Worm (Caenorhabditis elegans) whole organism, mixed stage, embryonic: ENCODE data around the gene C56A3.6.

Experiments
- M03D4.4 ChIP-seq: sonication (generic microtip); optimal IDR thresholded peaks from 2 replicates; lab custom pipeline; 2017; ENCODE audit warnings: mild to moderate bottlenecking, missing genetic modification characterization, missing compliant biosample characterization
- bed-3 ChIP-seq: fragments of 200-800 bp; sonication (Bioruptor generic); optimal IDR thresholded peaks from 3 replicates; lab custom pipeline; 2018; ENCODE audit warnings: mild to moderate bottlenecking, missing genetic modification characterization, moderate library complexity, missing compliant biosample characterization
- blmp-1 ChIP-seq: fragments of 150-350 bp; optimal IDR thresholded peaks from 2 replicates; lab custom pipeline; 2014; ENCODE audit warnings: missing biosample characterization, missing genetic modification characterization
- ceh-39 ChIP-seq: fragments of 150-350 bp; optimal IDR thresholded peaks from 2 replicates; lab custom pipeline; 2014; ENCODE audit warnings: missing biosample characterization, missing genetic modification characterization
- ceh-43 ChIP-seq: fragments of 200-800 bp; sonication (Bioruptor generic); optimal IDR thresholded peaks from 2 replicates; lab custom pipeline; 2018; ENCODE audit warnings: mild to moderate bottlenecking, missing genetic modification characterization, moderate library complexity, missing compliant biosample characterization
- flh-1 ChIP-seq: fragments of 200-800 bp; sonication (Bioruptor generic); optimal IDR thresholded peaks from 2 replicates; lab custom pipeline; 2018; ENCODE audit warnings: mild to moderate bottlenecking, missing genetic modification characterization, moderate library complexity, missing compliant biosample characterization
- lin-32 ChIP-seq: fragments of 200-800 bp; sonication (Bioruptor generic); optimal IDR thresholded peaks from 2 replicates; lab custom pipeline; 2018; ENCODE audit warnings: mild to moderate bottlenecking, missing genetic modification characterization, missing compliant biosample characterization
- nhr-12 ChIP-seq: fragments of 150-350 bp; optimal IDR thresholded peaks from 2 replicates; lab custom pipeline; 2014; ENCODE audit warnings: missing biosample characterization, missing genetic modification characterization
- nhr-237 ChIP-seq: fragments of 150-350 bp; optimal IDR thresholded peaks from 2 replicates; lab custom pipeline; 2014; ENCODE audit warnings: missing biosample characterization, missing genetic modification characterization
- nhr-28 ChIP-seq: fragments of 150-350 bp; optimal IDR thresholded peaks from 2 replicates; lab custom pipeline; 2014; ENCODE audit warnings: missing biosample characterization, missing genetic modification characterization
- sem-2 ChIP-seq: fragments of 200-800 bp; sonication (Bioruptor generic); optimal IDR thresholded peaks from 2 replicates; lab custom pipeline; 2018; ENCODE audit warnings: mild to moderate bottlenecking, missing genetic modification characterization, missing compliant biosample characterization
- sptf-1 ChIP-seq: sonication (generic microtip); optimal IDR thresholded peaks from 2 replicates; lab custom pipeline; 2017; ENCODE audit warnings: mild to moderate bottlenecking, missing genetic modification characterization, moderate library complexity, missing compliant biosample characterization
- zip-8 ChIP-seq: fragments of 150-350 bp; optimal IDR thresholded peaks from 2 replicates; lab custom pipeline; 2014; ENCODE audit warnings: missing biosample characterization, missing genetic modification characterization

Gene C56A3.6

ce11 chrV:13512515-13512914, 43.7 kb downstream of the C56A3.6 start:
- TF ChIP-seq ceh-39 (no peak), nhr-237 (tag; lab: Kevin White, UChicago) (no peak), lin-32 (GFP tag; lab: Kevin White, UChicago) (no peak), nhr-28 (tag; lab: Kevin White, UChicago) (no peak)
- TF ChIP-seq, all 35 proteins: peak for 0

ce11 chrV:13511618-13512017, 44.6 kb downstream of the C56A3.6 start, which contains the start of gene avr-15:
TSS of gene avr-15 (minus strand) at chrV:13511718.
- peak; percentile 64 for TF ChIP-seq zip-8
- TF ChIP-seq sem-2: no peak

- TF ChIP-seq lin-32 (GFP tag; lab: Kevin White, UChicago) (no peak), sem-2 (no peak), bed-3 (GFP tag; lab: Kevin White, UChicago) (no peak), nhr-237 (tag; lab: Kevin White, UChicago) (no peak), sptf-1 (tag; lab: Kevin White, UChicago) (no peak), M03D4.4 (no peak), blmp-1 (tag; lab: Kevin White, UChicago) (no peak), ceh-43 (GFP tag; lab: Kevin White, UChicago) (no peak), flh-1 (GFP tag; lab: Kevin White, UChicago) (no peak), nhr-12 (tag; lab: Kevin White, UChicago) (no peak)
- TF ChIP-seq, all 35 proteins: peak for 0
Measured at ce11 chrV:13506321-13506720, 49.9 kb downstream of the C56A3.6 start, which contains the start of gene R11G10.4. TSS of gene R11G10.4 (plus strand) at chrV:13506621.
